Worm (Caenorhabditis elegans) whole organism, L4 larva: ENCODE data around the gene tsp-10.

Experiments used
- nhr-102 ChIP-seq: sonication (generic microtip); optimal IDR thresholded peaks from 2 replicates; lab custom pipeline; 2016; ENCODE audit warnings: mild to moderate bottlenecking, missing genetic modification characterization, moderate library complexity, missing compliant biosample characterization
- pha-4 ChIP-seq, 2 experiments: fragments of 150-350 bp in 1 of 2; fragments of 200-800 bp in 1 of 2; sonication (Bioruptor generic) in 1 of 2; IDR thresholded peaks in 1 of 2; optimal IDR thresholded peaks in 1 of 2; 2 replicates each; pipeline versions ENCODE4 v1.3.6 to Lab custom; 2014 to 2022; ENCODE audit warnings: missing genetic modification characterization in 2 of 2, missing genetic modification reagents in 2 of 2, missing biosample characterization in 1 of 2, missing compliant biosample characterization in 1 of 2
- zag-1 ChIP-seq: fragments of 150-350 bp; optimal IDR thresholded peaks from 2 replicates; lab custom pipeline; 2014; ENCODE audit warnings: missing biosample characterization, missing genetic modification characterization

- TF ChIP-seq pha-4 (GFP tag; IDR thresholded peaks at IDR 0.05; lab: Robert Waterston, UW) (no peak), pha-4 (tag; optimal IDR thresholded peaks at IDR 0.05; lab: Kevin White, UChicago) (no peak), zag-1 (tag; lab: Kevin White, UChicago) (no peak), nhr-102 (no peak)
These were observed 24.2 kb downstream of the tsp-10 start, which contains the start of gene F41G3.6 for ce11 chrII:6742614-6743013.
